Worm (Caenorhabditis elegans) whole organism, L4 larva: ENCODE measurements around the gene srlf-36.

ENCODE experiments used
- D1046.2 ChIP-seq: fragments of 200-800 bp; sonication (Bioruptor generic); IDR thresholded peaks from 2 replicates; pipeline ENCODE4 v1.3.6; 2022; ENCODE audit warnings: missing genetic modification characterization, missing compliant biosample characterization
- F26F4.8 ChIP-seq: fragments of 200-800 bp; sonication (Bioruptor generic); conservative IDR thresholded peaks from 2 replicates; pipeline ENCODE4 v1.3.6; 2022; ENCODE audit warnings: missing genetic modification characterization, missing compliant biosample characterization
- R02D3.7 ChIP-seq: fragments of 150-350 bp; sonication (generic microtip); optimal IDR thresholded peaks from 3 replicates; lab custom pipeline; 2014; ENCODE audit warnings: missing biosample characterization, missing genetic modification characterization
- T20F7.1 ChIP-seq: fragments of 200-800 bp; sonication (Bioruptor generic); optimal IDR thresholded peaks from 2 replicates; lab custom pipeline; 2018; ENCODE audit warnings: mild to moderate bottlenecking, missing genetic modification characterization, missing compliant biosample characterization
- Y5F2A.4 ChIP-seq: fragments of 200-800 bp; sonication (Bioruptor generic); optimal IDR thresholded peaks from 2 replicates; lab custom pipeline; 2018; ENCODE audit warnings: mild to moderate bottlenecking, missing genetic modification characterization, missing compliant biosample characterization
- ZK337.2 ChIP-seq: fragments of 200-800 bp; sonication (Bioruptor generic); IDR thresholded peaks from 2 replicates; pipeline ENCODE4 v1.3.6; 2022; ENCODE audit warnings: missing genetic modification reagents, missing genetic modification characterization, missing compliant biosample characterization
- ZK546.5 ChIP-seq, 2 experiments: sonication (generic microtip); optimal IDR thresholded peaks; 2 replicates each; lab custom pipeline; 2017; ENCODE audit warnings: missing biosample characterization in 2 of 2, missing genetic modification characterization in 2 of 2
- ama-1 ChIP-seq: fragments of 150-350 bp; optimal IDR thresholded peaks from 2 replicates; lab custom pipeline; 2014; ENCODE audit warnings: inconsistent platforms, mixed read lengths
- ceh-28 ChIP-seq: fragments of 150-350 bp; optimal IDR thresholded peaks from 2 replicates; lab custom pipeline; 2014; ENCODE audit warnings: missing biosample characterization, missing genetic modification reagents, missing genetic modification characterization
- ceh-32 ChIP-seq: sonication (generic microtip); optimal IDR thresholded peaks from 2 replicates; lab custom pipeline; 2016; ENCODE audit warnings: mild to moderate bottlenecking, missing genetic modification characterization, missing compliant biosample characterization; ENCODE audit not compliant: poor library complexity
- ceh-44 ChIP-seq: fragments of 200-800 bp; sonication (Bioruptor generic); IDR thresholded peaks from 2 replicates; pipeline ENCODE4 v1.3.6; 2022; ENCODE audit warnings: missing genetic modification reagents, missing genetic modification characterization, missing compliant biosample characterization
- ctbp-1 ChIP-seq: fragments of 200-800 bp; sonication (Bioruptor generic); IDR thresholded peaks from 2 replicates; pipeline ENCODE4 v1.3.6; 2022; ENCODE audit warnings: missing genetic modification reagents, missing genetic modification characterization, missing compliant biosample characterization
- daf-19 ChIP-seq: fragments of 200-800 bp; sonication (Bioruptor generic); conservative IDR thresholded peaks from 2 replicates; pipeline ENCODE4 v1.3.6; 2022; ENCODE audit warnings: missing genetic modification characterization, missing compliant biosample characterization
- dmd-6 ChIP-seq: fragments of 200-800 bp; sonication (Bioruptor generic); IDR thresholded peaks from 2 replicates; pipeline ENCODE4 v1.3.6; 2022; ENCODE audit warnings: missing genetic modification reagents, missing genetic modification characterization, missing compliant biosample characterization
- dmd-8 ChIP-seq: fragments of 200-800 bp; sonication (Bioruptor generic); IDR thresholded peaks from 2 replicates; pipeline ENCODE4 v1.3.6; 2022; ENCODE audit warnings: missing genetic modification characterization, missing compliant biosample characterization
- dmd-9 ChIP-seq: fragments of 200-800 bp; sonication (Bioruptor generic); IDR thresholded peaks from 2 replicates; pipeline ENCODE4 v1.3.6; 2022; ENCODE audit warnings: missing genetic modification reagents, missing genetic modification characterization, missing compliant biosample characterization
- dpl-1 ChIP-seq: fragments of 150-350 bp; optimal IDR thresholded peaks from 2 replicates; lab custom pipeline; 2014; ENCODE audit warnings: missing biosample characterization, missing genetic modification reagents, missing genetic modification characterization
- dve-1 ChIP-seq: sonication (generic microtip); optimal IDR thresholded peaks from 2 replicates; lab custom pipeline; 2017; ENCODE audit warnings: antibody characterized with exemption, mild to moderate bottlenecking, missing genetic modification characterization, missing compliant biosample characterization; ENCODE audit not compliant: insufficient read depth
- egl-27 ChIP-seq: sonication (generic microtip); optimal IDR thresholded peaks from 3 replicates; lab custom pipeline; 2017; ENCODE audit warnings: missing biosample characterization, missing genetic modification reagents, missing genetic modification characterization
- fkh-10 ChIP-seq: fragments of 150-350 bp; optimal IDR thresholded peaks from 2 replicates; lab custom pipeline; 2014; ENCODE audit warnings: missing biosample characterization, missing genetic modification reagents, missing genetic modification characterization
- hlh-11 ChIP-seq: fragments of 200-800 bp; sonication (Bioruptor generic); optimal IDR thresholded peaks from 2 replicates; lab custom pipeline; 2018; ENCODE audit warnings: mild to moderate bottlenecking, missing genetic modification characterization, missing compliant biosample characterization
- hlh-30 ChIP-seq: sonication (generic microtip); optimal IDR thresholded peaks from 2 replicates; lab custom pipeline; 2017; ENCODE audit warnings: antibody characterized with exemption, mild to moderate bottlenecking, missing genetic modification characterization, missing compliant biosample characterization; ENCODE audit not compliant: insufficient read depth
- jun-1 ChIP-seq: fragments of 150-350 bp; optimal IDR thresholded peaks from 2 replicates; lab custom pipeline; 2014; ENCODE audit warnings: missing biosample characterization, missing genetic modification reagents, missing genetic modification characterization
- lim-7 ChIP-seq: fragments of 200-800 bp; sonication (Bioruptor generic); IDR thresholded peaks from 2 replicates; pipeline ENCODE4 v1.3.6; 2022; ENCODE audit warnings: missing genetic modification characterization, missing compliant biosample characterization
- lin-1 ChIP-seq: fragments of 200-800 bp; sonication (Bioruptor generic); IDR thresholded peaks from 2 replicates; pipeline ENCODE4 v1.3.6; 2022; ENCODE audit warnings: missing genetic modification reagents, missing genetic modification characterization, missing compliant biosample characterization
- lin-13 ChIP-seq: fragments of 150-350 bp; optimal IDR thresholded peaks from 2 replicates; lab custom pipeline; 2014; ENCODE audit warnings: missing biosample characterization, missing genetic modification reagents, missing genetic modification characterization
- lin-15B ChIP-seq: fragments of 150-350 bp; sonication (generic microtip); optimal IDR thresholded peaks from 3 replicates; lab custom pipeline; 2014; ENCODE audit warnings: missing biosample characterization, missing genetic modification characterization
- mdl-1 ChIP-seq, 2 experiments: fragments of 150-350 bp in 1 of 2; sonication (generic microtip) in 1 of 2; optimal IDR thresholded peaks; 2 replicates each; lab custom pipeline; 2014 to 2017; ENCODE audit warnings: missing biosample characterization in 2 of 2, missing genetic modification characterization in 2 of 2
- mxl-2 ChIP-seq: fragments of 200-800 bp; sonication (Bioruptor generic); conservative IDR thresholded peaks from 2 replicates; pipeline ENCODE4 v1.3.6; 2022; ENCODE audit warnings: missing genetic modification reagents, missing genetic modification characterization, missing compliant biosample characterization
- mxl-3 ChIP-seq: fragments of 200-800 bp; sonication (Bioruptor generic); optimal IDR thresholded peaks from 2 replicates; lab custom pipeline; 2018; ENCODE audit warnings: mild to moderate bottlenecking, missing genetic modification characterization, missing compliant biosample characterization
- nhr-10 ChIP-seq: fragments of 150-350 bp; optimal IDR thresholded peaks from 2 replicates; lab custom pipeline; 2014; ENCODE audit warnings: missing biosample characterization, missing genetic modification characterization
- nhr-41 ChIP-seq: fragments of 200-800 bp; sonication (Bioruptor generic); IDR thresholded peaks from 2 replicates; pipeline ENCODE4 v1.3.6; 2022; ENCODE audit warnings: missing genetic modification reagents, missing genetic modification characterization, missing compliant biosample characterization
- nhr-42 ChIP-seq: fragments of 200-800 bp; sonication (Bioruptor generic); IDR thresholded peaks from 2 replicates; pipeline ENCODE4 v1.3.6; 2022; ENCODE audit warnings: missing genetic modification characterization, missing compliant biosample characterization
- nhr-48 ChIP-seq: sonication (generic microtip); optimal IDR thresholded peaks from 2 replicates; lab custom pipeline; 2016; ENCODE audit warnings: mild to moderate bottlenecking, missing genetic modification characterization, missing compliant biosample characterization
- nhr-77 ChIP-seq: fragments of 150-350 bp; optimal IDR thresholded peaks from 2 replicates; lab custom pipeline; 2014; ENCODE audit warnings: missing biosample characterization, missing genetic modification characterization
- pha-4 ChIP-seq, 2 experiments: fragments of 150-350 bp in 1 of 2; fragments of 200-800 bp in 1 of 2; sonication (Bioruptor generic) in 1 of 2; IDR thresholded peaks in 1 of 2; optimal IDR thresholded peaks in 1 of 2; 2 replicates each; pipeline versions ENCODE4 v1.3.6 to Lab custom; 2014 to 2022; ENCODE audit warnings: missing genetic modification characterization in 2 of 2, missing genetic modification reagents in 2 of 2, missing biosample characterization in 1 of 2, missing compliant biosample characterization in 1 of 2
- php-3 ChIP-seq: fragments of 200-800 bp; sonication (Bioruptor generic); IDR thresholded peaks from 2 replicates; pipeline ENCODE4 v1.3.6; 2022; ENCODE audit warnings: missing genetic modification reagents, missing genetic modification characterization, missing compliant biosample characterization
- rbr-2 ChIP-seq: sonication (generic microtip); optimal IDR thresholded peaks from 2 replicates; lab custom pipeline; 2016; ENCODE audit warnings: missing genotype, missing genetic modification characterization, missing compliant biosample characterization
- set-16 ChIP-seq: fragments of 200-800 bp; sonication (Bioruptor generic); IDR thresholded peaks from 2 replicates; pipeline ENCODE4 v1.3.6; 2022; ENCODE audit warnings: missing genetic modification reagents, missing genetic modification characterization, missing compliant biosample characterization
- skn-1 ChIP-seq: fragments of 150-350 bp; optimal IDR thresholded peaks from 2 replicates; lab custom pipeline; 2014; ENCODE audit warnings: missing biosample characterization, missing genetic modification characterization
- spr-1 ChIP-seq: sonication (generic microtip); optimal IDR thresholded peaks from 2 replicates; lab custom pipeline; 2016; ENCODE audit warnings: mild to moderate bottlenecking, missing genetic modification characterization, missing compliant biosample characterization
- tra-1 ChIP-seq: fragments of 200-800 bp; sonication (Bioruptor generic); IDR thresholded peaks from 2 replicates; pipeline ENCODE4 v1.3.6; 2022; ENCODE audit warnings: missing genetic modification reagents, missing genetic modification characterization, missing compliant biosample characterization
- zag-1 ChIP-seq: fragments of 150-350 bp; optimal IDR thresholded peaks from 2 replicates; lab custom pipeline; 2014; ENCODE audit warnings: missing biosample characterization, missing genetic modification characterization
- zfp-2 ChIP-seq: sonication (generic microtip); optimal IDR thresholded peaks from 2 replicates; lab custom pipeline; 2016; ENCODE audit warnings: mild to moderate bottlenecking, missing genetic modification characterization, missing compliant biosample characterization
- zfp-3 ChIP-seq: fragments of 200-800 bp; sonication (Bioruptor generic); conservative IDR thresholded peaks from 2 replicates; pipeline ENCODE4 v1.3.6; 2022; ENCODE audit warnings: missing genetic modification reagents, missing genetic modification characterization, missing compliant biosample characterization
- zip-2 ChIP-seq: fragments of 150-350 bp; optimal IDR thresholded peaks from 2 replicates; lab custom pipeline; 2014; ENCODE audit warnings: missing biosample characterization, missing genetic modification characterization
- ztf-11 ChIP-seq: fragments of 150-350 bp; optimal IDR thresholded peaks from 2 replicates; lab custom pipeline; 2014; ENCODE audit warnings: missing biosample characterization, missing genetic modification characterization

srlf-36 gene

ce11 chrV:652940-653339 is 43.4 kb upstream of the srlf-36 start, which contains the start of gene srj-5:
Gene srj-5, minus strand, starts transcription at chrV:653040.
- TF ChIP-seq tra-1 (GFP tag; lab: Robert Waterston, UW) (no peak), mxl-2 (GFP tag; lab: Robert Waterston, UW) (no peak), zag-1 (tag; lab: Kevin White, UChicago) (no peak), rbr-2 (tag; lab: Kevin White, UChicago) (no peak), lin-15B (tag; lab: Kevin White, UChicago) (no peak), ama-1 (lab: Kevin White, UChicago) (no peak), ceh-32 (tag; lab: Kevin White, UChicago) (no peak), T20F7.1 (no peak), lim-7 (GFP tag; lab: Robert Waterston, UW) (no peak), F26F4.8 (no peak), lin-1 (no peak), set-16 (GFP tag; lab: Robert Waterston, UW) (no peak), spr-1 (no peak), ztf-11 (tag; lab: Kevin White, UChicago) (no peak), D1046.2 (GFP tag; lab: Robert Waterston, UW) (no peak), hlh-30 (tag; lab: Kevin White, UChicago) (no peak), hlh-11 (tag; lab: Kevin White, UChicago) (no peak), ctbp-1 (GFP tag; lab: Robert Waterston, UW) (no peak)

- no peak for TF ChIP-seq egl-27 (tag; lab: Kevin White, UChicago)
- TF ChIP-seq nhr-48 (tag; lab: Kevin White, UChicago): no peak
- TF ChIP-seq dmd-9 (GFP tag; lab: Robert Waterston, UW): no peak
- TF ChIP-seq skn-1 (tag; lab: Kevin White, UChicago): no peak
- TF ChIP-seq dpl-1 (GFP tag; lab: Kevin White, UChicago): no peak
- no peak for TF ChIP-seq rbr-2 (tag; lab: Kevin White, UChicago)
- no peak for TF ChIP-seq ZK337.2 (GFP tag; lab: Robert Waterston, UW)
- no peak for TF ChIP-seq lin-13 (GFP tag; lab: Kevin White, UChicago)
- TF ChIP-seq ceh-28 (tag; lab: Kevin White, UChicago): no peak
- TF ChIP-seq R02D3.7 (tag; lab: Kevin White, UChicago): no peak
- TF ChIP-seq nhr-42: no peak
- TF ChIP-seq ztf-11 (tag; lab: Kevin White, UChicago): no peak
- no peak for TF ChIP-seq dmd-6 (GFP tag; lab: Robert Waterston, UW)
- TF ChIP-seq mdl-1 (tag; optimal IDR thresholded peaks at IDR 0.05; lab: Kevin White, UChicago): no peak
- no peak for TF ChIP-seq php-3
- no peak for TF ChIP-seq pha-4 (GFP tag; IDR thresholded peaks at IDR 0.05; lab: Robert Waterston, UW)
- no peak for TF ChIP-seq pha-4 (tag; optimal IDR thresholded peaks at IDR 0.05; lab: Kevin White, UChicago)
- no peak for TF ChIP-seq lim-7 (GFP tag; lab: Robert Waterston, UW)
- TF ChIP-seq mxl-3 (GFP tag; lab: Kevin White, UChicago): no peak
- no peak for TF ChIP-seq nhr-41 (GFP tag; lab: Robert Waterston, UW)
- TF ChIP-seq, all 104 proteins: peak for 0
Measured at ce11 chrV:646888-647287, 37.3 kb upstream of the srlf-36 start, which contains the start of gene ugt-42. Gene ugt-42, plus strand, starts transcription at chrV:647188.

ce11 chrV:646129-646528 is 36.6 kb upstream of the srlf-36 start, which contains the start of gene F48G7.12:
Gene F48G7.12, minus strand, starts transcription at chrV:646229.
- TF ChIP-seq zip-2 (tag; lab: Kevin White, UChicago) (no peak), fkh-10 (GFP tag; lab: Kevin White, UChicago) (no peak), spr-1 (no peak), dve-1 (tag; lab: Kevin White, UChicago) (no peak), dpl-1 (GFP tag; lab: Kevin White, UChicago) (no peak), ZK546.5 (tag; optimal IDR thresholded peaks at IDR 0.05; lab: Kevin White, UChicago) (no peak), nhr-10 (tag; lab: Kevin White, UChicago) (no peak), jun-1 (tag; lab: Kevin White, UChicago) (no peak), ZK337.2 (GFP tag; lab: Robert Waterston, UW) (no peak), dmd-8 (GFP tag; lab: Robert Waterston, UW) (no peak), ceh-44 (GFP tag; lab: Robert Waterston, UW) (no peak), daf-19 (GFP tag; lab: Robert Waterston, UW) (no peak), nhr-77 (tag; lab: Kevin White, UChicago) (no peak), zfp-3 (GFP tag; lab: Robert Waterston, UW) (no peak), R02D3.7 (tag; lab: Kevin White, UChicago) (no peak), ztf-11 (tag; lab: Kevin White, UChicago) (no peak), Y5F2A.4 (GFP tag; lab: Kevin White, UChicago) (no peak), zfp-2 (tag; lab: Kevin White, UChicago) (no peak)
